Worm (Caenorhabditis elegans) whole organism, L1 larva: Measurements from ENCODE around the gene nhr-92.

Experiments
- aly-2 ChIP-seq: fragments of 150-350 bp; optimal IDR thresholded peaks from 2 replicates; lab custom pipeline; 2014; ENCODE audit warnings: missing biosample characterization, missing genetic modification characterization
- ceh-82 ChIP-seq, 3 experiments: fragments of 150-350 bp in 1 of 3; sonication (generic microtip) in 2 of 3; optimal IDR thresholded peaks; 2 replicates each; lab custom pipeline; 2014 to 2017; ENCODE audit warnings: missing biosample characterization in 3 of 3, missing genetic modification characterization in 3 of 3
- ceh-88 ChIP-seq: fragments of 200-800 bp; sonication (Bioruptor generic); IDR thresholded peaks from 2 replicates; pipeline ENCODE4 v1.3.6; 2022; ENCODE audit warnings: missing genetic modification characterization, missing compliant biosample characterization
- ceh-90 ChIP-seq: sonication (generic microtip); optimal IDR thresholded peaks from 2 replicates; lab custom pipeline; 2016; ENCODE audit warnings: missing genetic modification characterization, missing compliant biosample characterization
- dpl-1 ChIP-seq, 3 experiments: fragments of 150-350 bp in 2 of 3; sonication (generic microtip) in 1 of 3; optimal IDR thresholded peaks; 2 replicates each; lab custom pipeline; 2014 to 2017; ENCODE audit warnings: missing biosample characterization in 3 of 3, missing genetic modification characterization in 3 of 3, missing genetic modification reagents in 3 of 3
- efl-1 ChIP-seq, 4 experiments: fragments of 150-350 bp; optimal IDR thresholded peaks in 3 of 4; peaks in 1 of 4; 1 replicate in 1 of 4; 2 replicates in 3 of 4; lab custom pipeline; 2014; ENCODE audit warnings: missing biosample characterization in 2 of 4, missing genetic modification characterization in 2 of 4, missing genetic modification reagents in 2 of 4
- egl-27 ChIP-seq, 2 experiments: fragments of 150-350 bp in 1 of 2; sonication (generic microtip); optimal IDR thresholded peaks; 3 replicates each; lab custom pipeline; 2017 to 2018; ENCODE audit warnings: missing biosample characterization in 2 of 2, missing genetic modification characterization in 2 of 2, missing genetic modification reagents in 2 of 2
- elt-3 ChIP-seq, 6 experiments: fragments of 150-350 bp in 1 of 6; sonication (generic microtip); optimal IDR thresholded peaks; 2 replicates each; lab custom pipeline; 2017 to 2018; ENCODE audit warnings: missing biosample characterization in 6 of 6, missing genetic modification characterization in 6 of 6, inconsistent platforms in 1 of 6
- ets-5 ChIP-seq: fragments of 200-800 bp; sonication (Bioruptor generic); IDR thresholded peaks from 2 replicates; pipeline ENCODE4 v1.3.6; 2022; ENCODE audit warnings: missing genetic modification characterization, missing compliant biosample characterization
- fkh-4 ChIP-seq: sonication (generic microtip); optimal IDR thresholded peaks from 2 replicates; lab custom pipeline; 2016; ENCODE audit warnings: missing compliant biosample characterization, missing genetic modification characterization, borderline replicate concordance
- hlh-17 ChIP-seq: fragments of 200-800 bp; sonication (Bioruptor generic); optimal IDR thresholded peaks from 2 replicates; lab custom pipeline; 2018; ENCODE audit warnings: missing genetic modification characterization, mild to moderate bottlenecking, missing compliant biosample characterization, moderate library complexity, borderline replicate concordance
- hpl-2 ChIP-seq: fragments of 150-350 bp; optimal IDR thresholded peaks from 2 replicates; lab custom pipeline; 2014; ENCODE audit warnings: missing biosample characterization, missing genetic modification reagents, missing genetic modification characterization
- irx-1 ChIP-seq: sonication (generic microtip); optimal IDR thresholded peaks from 2 replicates; lab custom pipeline; 2016; ENCODE audit warnings: missing genetic modification characterization, missing compliant biosample characterization
- jun-1 ChIP-seq: fragments of 150-350 bp; optimal IDR thresholded peaks from 2 replicates; lab custom pipeline; 2014; ENCODE audit warnings: missing biosample characterization, missing genetic modification reagents, missing genetic modification characterization
- lin-13 ChIP-seq: fragments of 150-350 bp; optimal IDR thresholded peaks from 2 replicates; lab custom pipeline; 2014; ENCODE audit warnings: missing biosample characterization, missing genetic modification reagents, missing genetic modification characterization
- lir-3 ChIP-seq: sonication (generic microtip); optimal IDR thresholded peaks from 2 replicates; lab custom pipeline; 2016; ENCODE audit warnings: mild to moderate bottlenecking, missing genetic modification characterization, moderate library complexity, missing compliant biosample characterization; ENCODE audit not compliant: poor library complexity
- mab-9 ChIP-seq: fragments of 200-800 bp; sonication (Bioruptor generic); IDR thresholded peaks from 2 replicates; pipeline ENCODE4 v1.3.6; 2022; ENCODE audit warnings: missing genetic modification reagents, missing genetic modification characterization, missing compliant biosample characterization
- mep-1 ChIP-seq: fragments of 150-350 bp; optimal IDR thresholded peaks from 2 replicates; lab custom pipeline; 2014; ENCODE audit warnings: missing biosample characterization, missing genetic modification characterization
- nhr-11 ChIP-seq: fragments of 150-350 bp; optimal IDR thresholded peaks from 2 replicates; lab custom pipeline; 2014; ENCODE audit warnings: missing biosample characterization, missing genetic modification characterization
- nhr-12 ChIP-seq: sonication (generic microtip); optimal IDR thresholded peaks from 2 replicates; lab custom pipeline; 2017; ENCODE audit warnings: missing biosample characterization, missing genetic modification characterization
- nhr-19 ChIP-seq: fragments of 200-800 bp; sonication (Bioruptor generic); conservative IDR thresholded peaks from 2 replicates; pipeline ENCODE4 v1.3.6; 2022; ENCODE audit warnings: missing genetic modification characterization, missing compliant biosample characterization
- nhr-20 ChIP-seq: sonication (generic microtip); optimal IDR thresholded peaks from 2 replicates; lab custom pipeline; 2016; ENCODE audit warnings: mild to moderate bottlenecking, missing genetic modification characterization, missing compliant biosample characterization
- nhr-237 ChIP-seq: fragments of 150-350 bp; optimal IDR thresholded peaks from 2 replicates; lab custom pipeline; 2014; ENCODE audit warnings: missing biosample characterization, missing genetic modification characterization
- nhr-28 ChIP-seq: fragments of 150-350 bp; optimal IDR thresholded peaks from 2 replicates; lab custom pipeline; 2014; ENCODE audit warnings: missing biosample characterization, missing genetic modification characterization
- nhr-71 ChIP-seq: sonication (generic microtip); optimal IDR thresholded peaks from 2 replicates; lab custom pipeline; 2016; ENCODE audit warnings: mild to moderate bottlenecking, missing genetic modification characterization, moderate library complexity, missing compliant biosample characterization
- nhr-77 ChIP-seq: fragments of 150-350 bp; optimal IDR thresholded peaks from 2 replicates; lab custom pipeline; 2014; ENCODE audit warnings: missing biosample characterization, missing genetic modification characterization
- nhr-84 ChIP-seq: sonication (generic microtip); optimal IDR thresholded peaks from 2 replicates; lab custom pipeline; 2017; ENCODE audit warnings: missing biosample characterization, missing genetic modification characterization
- pqm-1 ChIP-seq: sonication (generic microtip); optimal IDR thresholded peaks from 3 replicates; lab custom pipeline; 2017; ENCODE audit warnings: missing biosample characterization, missing genetic modification characterization
- skn-1 ChIP-seq: fragments of 150-350 bp; optimal IDR thresholded peaks from 2 replicates; lab custom pipeline; 2014; ENCODE audit warnings: missing biosample characterization, missing genetic modification characterization
- sox-4 ChIP-seq: sonication (generic microtip); optimal IDR thresholded peaks from 2 replicates; lab custom pipeline; 2016; ENCODE audit warnings: missing genetic modification characterization, missing compliant biosample characterization
- sptf-1 ChIP-seq: fragments of 150-350 bp; optimal IDR thresholded peaks from 2 replicates; lab custom pipeline; 2014; ENCODE audit warnings: missing biosample characterization, missing genetic modification characterization
- sup-37 ChIP-seq: fragments of 200-800 bp; sonication (Bioruptor generic); optimal IDR thresholded peaks from 2 replicates; lab custom pipeline; 2018; ENCODE audit warnings: mild to moderate bottlenecking, missing genetic modification characterization, missing compliant biosample characterization
- swsn-7 ChIP-seq: sonication (generic microtip); optimal IDR thresholded peaks from 2 replicates; lab custom pipeline; 2016; ENCODE audit warnings: missing genetic modification characterization, missing compliant biosample characterization
- unc-30 ChIP-seq: sonication (generic microtip); optimal IDR thresholded peaks from 2 replicates; lab custom pipeline; 2017; ENCODE audit warnings: missing biosample characterization, missing genetic modification characterization
- unc-86 ChIP-seq: sonication (generic microtip); optimal IDR thresholded peaks from 2 replicates; lab custom pipeline; 2016; ENCODE audit warnings: missing genetic modification characterization, missing compliant biosample characterization
- unc-98 ChIP-seq: fragments of 200-800 bp; sonication (Bioruptor generic); IDR thresholded peaks from 2 replicates; pipeline ENCODE4 v1.3.6; 2022; ENCODE audit warnings: missing genetic modification characterization, missing compliant biosample characterization
- vab-15 ChIP-seq: sonication (generic microtip); optimal IDR thresholded peaks from 2 replicates; lab custom pipeline; 2017; ENCODE audit warnings: missing genotype, mild to moderate bottlenecking, missing genetic modification characterization, missing compliant biosample characterization
- xbp-1 ChIP-seq: sonication (generic microtip); optimal IDR thresholded peaks from 2 replicates; lab custom pipeline; 2016; ENCODE audit warnings: missing genetic modification characterization, missing compliant biosample characterization
- zip-4 ChIP-seq: fragments of 200-800 bp; sonication (Bioruptor generic); optimal IDR thresholded peaks from 2 replicates; lab custom pipeline; 2018; ENCODE audit warnings: mild to moderate bottlenecking, missing genetic modification characterization, moderate library complexity, missing compliant biosample characterization
- ztf-11 ChIP-seq, 2 experiments: sonication (generic microtip); optimal IDR thresholded peaks; 2 replicates each; lab custom pipeline; 2016 to 2017; ENCODE audit warnings: missing genetic modification characterization in 2 of 2, missing biosample characterization in 1 of 2, missing compliant biosample characterization in 1 of 2

Gene nhr-92

ce11 chrIV:1600784-1601183 is 19.1 kb upstream of the nhr-92 start:
- TF ChIP-seq nhr-237 = no peak
- TF ChIP-seq hlh-17 (GFP tag; lab: Kevin White, UChicago) = no peak
- no peak for TF ChIP-seq unc-30 (tag; lab: Kevin White, UChicago)
- TF ChIP-seq zip-4 = no peak
- peak in 1 of 3 experiments; percentile 4 for TF ChIP-seq dpl-1 (GFP tag; optimal IDR thresholded peaks at IDR 0.05; lab: Kevin White, UChicago)
- TF ChIP-seq sup-37 (GFP tag; lab: Kevin White, UChicago) = no peak
- no peak for TF ChIP-seq pqm-1 (tag; lab: Kevin White, UChicago)
- TF ChIP-seq nhr-11 (tag; lab: Kevin White, UChicago) = no peak
- no peak for TF ChIP-seq elt-3 (tag; optimal IDR thresholded peaks at IDR 0.05; lab: Kevin White, UChicago)
- no peak for TF ChIP-seq lin-13 (GFP tag; lab: Kevin White, UChicago)
- TF ChIP-seq efl-1 (optimal IDR thresholded peaks at IDR 0.05; lab: Kevin White, UChicago) = peak in 1 of 2 experiments; percentile 54
- TF ChIP-seq efl-1 (GFP tag; optimal IDR thresholded peaks at IDR 0.05 in 1 of 2; lab: Kevin White, UChicago) = peak in 1 of 2 experiments; percentile 8

ce11 chrIV:1601357-1601756 is 18.5 kb upstream of the nhr-92 start, which contains the start of gene set-23:
Gene set-23 (plus strand): TSS chrIV:1601657.
- TF ChIP-seq nhr-12 (tag; lab: Kevin White, UChicago) (no peak), ets-5 (GFP tag; lab: Robert Waterston, UW) (no peak), hpl-2 (GFP tag; lab: Kevin White, UChicago) (no peak), sptf-1 (tag; lab: Kevin White, UChicago) (no peak), fkh-4 (tag; lab: Kevin White, UChicago) (no peak), unc-86 (tag; lab: Kevin White, UChicago) (no peak), ceh-82 (tag; optimal IDR thresholded peaks at IDR 0.05; lab: Kevin White, UChicago) (no peak), irx-1 (tag; lab: Kevin White, UChicago) (no peak), aly-2 (tag; lab: Kevin White, UChicago) (no peak), nhr-19 (GFP tag; lab: Robert Waterston, UW) (no peak), nhr-77 (tag; lab: Kevin White, UChicago) (no peak), jun-1 (tag; lab: Kevin White, UChicago) (no peak), xbp-1 (tag; lab: Kevin White, UChicago) (no peak), mep-1 (tag; lab: Kevin White, UChicago) (no peak), egl-27 (tag; optimal IDR thresholded peaks at IDR 0.05; lab: Kevin White, UChicago) (no peak), lin-13 (GFP tag; lab: Kevin White, UChicago) (no peak), elt-3 (tag; optimal IDR thresholded peaks at IDR 0.05; lab: Kevin White, UChicago) (no peak)

- no peak for TF ChIP-seq ztf-11 (tag; optimal IDR thresholded peaks at IDR 0.05; lab: Kevin White, UChicago)
- no peak for TF ChIP-seq pqm-1 (tag; lab: Kevin White, UChicago)
- no peak for TF ChIP-seq lir-3
- TF ChIP-seq nhr-84 = no peak
- TF ChIP-seq vab-15 = no peak
- no peak for TF ChIP-seq nhr-28 (tag; lab: Kevin White, UChicago)
Measured at ce11 chrIV:1602936-1603457, 16.9 kb upstream of the nhr-92 start.

- TF ChIP-seq nhr-20 = no peak
- no peak for TF ChIP-seq unc-98 (GFP tag; lab: Robert Waterston, UW)
- TF ChIP-seq fkh-4 (tag; lab: Kevin White, UChicago) = no peak
- no peak for TF ChIP-seq swsn-7
- TF ChIP-seq efl-1 (optimal IDR thresholded peaks at IDR 0.05; lab: Kevin White, UChicago) = no peak
- TF ChIP-seq efl-1 (GFP tag; optimal IDR thresholded peaks at IDR 0.05 in 1 of 2; lab: Kevin White, UChicago) = no peak
- TF ChIP-seq ceh-90 (tag; lab: Kevin White, UChicago) = no peak
- no peak for TF ChIP-seq nhr-71
- TF ChIP-seq dpl-1 (GFP tag; optimal IDR thresholded peaks at IDR 0.05; lab: Kevin White, UChicago) = no peak
- TF ChIP-seq ceh-88 (GFP tag; lab: Robert Waterston, UW) = no peak
- no peak for TF ChIP-seq skn-1 (tag; lab: Kevin White, UChicago)
- TF ChIP-seq nhr-28 (tag; lab: Kevin White, UChicago) = no peak
- TF ChIP-seq sox-4 (tag; lab: Kevin White, UChicago) = no peak
- TF ChIP-seq mab-9 (GFP tag; lab: Robert Waterston, UW) = no peak
- TF ChIP-seq zip-4 = no peak
Measured at ce11 chrIV:1605276-1605762, 14.6 kb upstream of the nhr-92 start, which contains the start of gene Y41D4B.11. Gene Y41D4B.11 (plus strand): TSS chrIV:1605712.
